Worm (Caenorhabditis elegans): ENCODE data around the gene F54D12.8.

Gene F54D12.8

DNA sequence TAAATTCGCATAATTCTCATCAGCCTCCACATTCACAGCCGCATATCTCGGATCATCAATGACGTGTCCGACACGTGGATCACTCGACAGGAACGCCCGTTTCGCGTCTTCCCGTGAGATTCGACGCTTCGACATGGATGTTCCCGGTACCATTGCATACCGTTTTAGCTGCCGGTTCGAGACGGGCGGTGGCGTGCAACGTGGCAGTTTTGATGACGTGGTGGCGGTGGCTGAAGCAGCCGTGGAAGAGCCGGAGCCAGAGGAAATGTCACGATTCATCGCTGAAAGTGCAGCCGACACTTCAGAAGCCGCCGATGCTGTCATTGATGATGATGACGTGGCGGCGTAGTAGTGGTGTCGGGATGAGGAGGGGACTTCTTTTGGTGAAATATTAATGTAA is 26.3 kb downstream of the F54D12.8 start:
- TF ChIP-seq Y5F2A.4 (GFP tag; optimal IDR thresholded peaks at IDR 0.05) (no peak), set-16 (GFP tag; IDR thresholded peaks at IDR 0.05) (peak; percentile 73), lin-13 (GFP tag; optimal IDR thresholded peaks at IDR 0.05) (no peak)

DNA sequence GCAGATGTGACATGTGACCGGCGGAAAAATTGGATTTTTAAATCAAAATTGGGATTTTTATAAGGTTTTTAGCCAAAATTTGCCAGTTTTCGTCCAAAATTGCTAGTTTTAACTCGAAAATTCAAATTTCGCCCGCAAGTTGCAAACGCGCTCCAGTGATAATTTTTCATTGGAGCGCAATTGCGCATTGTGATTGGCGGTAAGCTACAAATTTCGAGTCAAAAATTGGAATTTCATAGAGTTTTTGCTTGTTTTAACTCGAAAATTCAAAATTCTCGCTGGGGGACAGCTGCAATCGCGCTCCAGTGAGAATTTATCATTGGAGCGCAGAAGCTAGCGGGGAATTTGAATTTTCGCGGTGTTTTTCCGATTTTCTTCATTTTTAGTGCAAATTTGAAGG is 28.5 kb downstream of the F54D12.8 start:
- peak; percentile 88 for TF ChIP-seq lin-38 (GFP tag; IDR thresholded peaks at IDR 0.05)
- TF ChIP-seq lin-1 (GFP tag; IDR thresholded peaks at IDR 0.05), result no peak

DNA sequence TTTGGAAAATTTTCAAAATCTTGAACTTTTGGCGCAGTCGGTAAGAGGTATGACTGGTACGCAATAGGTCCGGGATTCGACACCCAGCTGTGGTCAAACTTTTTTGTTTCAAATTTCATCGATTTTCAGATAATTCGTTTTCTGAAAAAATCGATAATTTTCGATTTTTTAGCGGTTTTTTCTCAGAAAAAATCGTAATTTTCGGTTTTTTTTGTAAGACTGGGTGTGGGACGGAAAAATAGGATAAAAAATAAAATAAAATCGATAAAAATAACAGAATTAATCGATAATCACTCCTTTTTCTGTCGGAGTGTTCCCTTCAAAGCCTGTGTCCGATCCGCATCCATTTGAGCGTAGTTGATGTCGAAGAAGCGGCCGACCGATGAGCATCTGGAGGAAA is 29.1 kb downstream of the F54D12.8 start:
- TF ChIP-seq ceh-28 (tag; optimal IDR thresholded peaks at IDR 0.05), result peak; percentile 54
- no peak for TF ChIP-seq nhr-76 (tag; optimal IDR thresholded peaks at IDR 0.05)

DNA sequence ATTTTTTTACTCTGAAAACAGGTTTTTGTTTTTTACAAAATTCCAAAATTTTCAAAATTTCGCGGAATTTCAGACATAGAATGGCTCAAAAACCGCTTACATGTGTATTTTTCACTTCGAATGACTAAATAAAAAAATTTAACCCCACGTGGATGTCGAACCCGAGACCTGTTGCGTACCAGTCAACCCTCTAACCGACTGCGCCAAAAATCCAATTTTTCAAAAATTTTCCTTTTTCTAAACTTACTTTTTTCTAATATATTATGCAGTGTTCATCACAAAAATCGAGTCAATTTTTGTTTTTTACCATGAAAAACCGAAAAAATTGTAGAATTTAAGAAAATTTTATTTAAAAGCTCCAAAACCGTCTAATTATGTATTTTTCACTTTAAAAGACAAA is 31.9 kb downstream of the F54D12.8 start:
- TF ChIP-seq jun-1 (tag; optimal IDR thresholded peaks at IDR 0.05), result no peak

DNA sequence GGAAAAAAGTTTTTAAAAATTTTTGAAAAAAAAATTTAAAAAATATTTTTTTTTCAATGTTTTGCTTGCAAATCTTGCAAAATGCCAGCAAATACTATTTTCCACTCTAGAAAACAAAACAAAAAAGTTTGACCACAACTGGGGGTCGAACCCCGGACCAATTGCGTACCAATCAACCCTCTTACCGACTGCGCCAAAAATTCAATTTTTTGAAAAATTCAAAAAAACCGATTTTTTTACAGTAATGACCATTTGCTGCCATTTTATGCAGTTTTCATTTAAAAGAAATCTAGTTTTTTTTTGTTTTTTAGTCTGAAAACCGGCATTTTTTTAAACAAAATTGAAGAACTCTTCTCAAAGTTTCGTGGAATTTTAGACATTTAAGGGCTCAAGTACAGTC is 35.4 kb downstream of the F54D12.8 start:
- TF ChIP-seq lin-38 (GFP tag; IDR thresholded peaks at IDR 0.05), result no peak
- no peak for TF ChIP-seq hif-1 (tag; optimal IDR thresholded peaks at IDR 0.05)
- TF ChIP-seq unc-39 (tag; optimal IDR thresholded peaks at IDR 0.05), result no peak
- TF ChIP-seq ztf-11 (tag; optimal IDR thresholded peaks at IDR 0.05), result no peak
- TF ChIP-seq spr-3 (GFP tag; optimal IDR thresholded peaks at IDR 0.05), result no peak
- no peak for TF ChIP-seq lim-7 (GFP tag; IDR thresholded peaks at IDR 0.05)
- TF ChIP-seq Y75B8A.6 (GFP tag; IDR thresholded peaks at IDR 0.05), result no peak
- TF ChIP-seq sdz-12 (GFP tag; optimal IDR thresholded peaks at IDR 0.05), result no peak
- no peak for TF ChIP-seq ama-1 (optimal IDR thresholded peaks at IDR 0.05)
- no peak for TF ChIP-seq nhr-237 (tag; optimal IDR thresholded peaks at IDR 0.05)
- no peak for TF ChIP-seq mes-2 (tag; optimal IDR thresholded peaks at IDR 0.05; ENCODE audit: poor library complexity, severe bottlenecking)
- TF ChIP-seq fos-1 (tag; optimal IDR thresholded peaks at IDR 0.05), result no peak
- TF ChIP-seq mxl-3 (GFP tag; optimal IDR thresholded peaks at IDR 0.05), result no peak

DNA sequence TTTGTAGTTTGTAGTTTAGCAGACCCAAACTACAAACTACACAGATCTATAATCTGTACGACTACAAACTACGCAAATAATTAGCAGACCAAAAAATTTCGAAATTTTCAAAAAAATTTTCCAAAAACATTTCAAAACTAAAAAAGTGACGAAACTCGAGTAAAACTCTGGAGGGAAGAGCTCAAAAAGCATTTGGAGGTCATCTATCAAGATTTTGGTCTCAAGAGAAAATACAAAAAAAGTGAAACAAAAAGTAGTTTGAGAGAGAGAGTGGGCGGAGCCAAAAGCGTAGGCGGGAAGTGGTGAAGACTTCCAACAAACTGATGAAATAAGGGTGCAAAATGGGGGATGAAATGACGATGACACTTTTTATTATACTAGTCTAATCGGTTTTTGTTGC is 37.6 kb downstream of the F54D12.8 start:
- peak; percentile 18 for TF ChIP-seq aha-1 (tag)
- TF ChIP-seq unc-62 (GFP tag; optimal IDR thresholded peaks at IDR 0.05 in 1 of 2), result peak in 1 of 2 experiments; percentile 85
- TF ChIP-seq unc-62 (tag; optimal IDR thresholded peaks at IDR 0.05), result no peak
- TF ChIP-seq hmg-1.1 (GFP tag; IDR thresholded peaks at IDR 0.05), result 0 out of 2 replicates have a peak, but pooled peaks have one; percentile 33
- no peak for TF ChIP-seq F10B5.3 (tag; optimal IDR thresholded peaks at IDR 0.05)

DNA sequence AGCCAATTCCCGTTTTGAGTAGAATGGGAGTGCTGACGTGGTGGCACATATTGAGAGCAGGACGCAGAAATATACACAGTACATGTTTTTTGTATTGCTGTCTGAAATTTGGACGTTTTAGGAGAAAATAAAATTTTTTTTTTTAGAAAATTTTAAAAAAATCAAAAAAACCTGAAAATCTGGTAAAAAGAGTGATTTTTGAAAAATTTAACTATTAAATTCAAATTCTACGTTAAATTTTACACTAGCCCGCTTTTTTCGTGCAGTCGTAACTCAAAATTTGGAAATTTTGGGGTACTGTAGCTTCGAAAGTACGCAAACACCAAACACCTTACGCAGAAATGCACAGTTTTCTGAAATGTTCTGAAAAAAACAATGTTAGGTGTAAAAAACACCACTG is 39.9 kb downstream of the F54D12.8 start, which contains the start of gene C13A10.2:
TSS of gene C13A10.2 (minus strand) at position 101 of the 400 bp plus-strand sequence.
- no peak for TF ChIP-seq nhr-48 (tag; optimal IDR thresholded peaks at IDR 0.05)
- no peak for TF ChIP-seq ZK337.2 (GFP tag; IDR thresholded peaks at IDR 0.05)
- no peak for TF ChIP-seq duxl-1 (tag; optimal IDR thresholded peaks at IDR 0.05; ENCODE audit: poor library complexity)
- no peak for TF ChIP-seq saeg-2 (GFP tag; IDR thresholded peaks at IDR 0.05)
- TF ChIP-seq aha-1 (tag), result peak; percentile 12
- TF ChIP-seq lin-13 (GFP tag; optimal IDR thresholded peaks at IDR 0.05), result peak; percentile 70
- no peak for TF ChIP-seq nhr-11 (tag; optimal IDR thresholded peaks at IDR 0.05)

DNA sequence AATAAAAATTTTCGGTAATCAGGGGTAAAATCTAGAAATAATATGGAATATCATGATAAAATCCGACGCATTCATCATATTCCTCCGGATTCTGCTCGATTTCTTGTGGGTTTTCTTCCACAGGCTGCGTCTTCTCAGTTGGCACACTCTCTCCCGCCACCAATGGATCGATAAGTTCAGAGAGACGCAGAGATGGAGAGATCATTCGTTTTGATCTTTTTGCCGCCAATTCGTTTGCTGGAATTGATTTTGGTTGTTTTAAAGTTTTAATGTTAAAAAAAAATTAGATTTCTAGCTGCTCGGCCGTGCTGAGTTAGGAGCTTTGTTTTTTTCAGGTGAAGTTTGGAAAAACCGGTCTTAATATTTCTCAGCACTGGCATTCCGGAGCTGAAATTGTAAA is 40.6 kb downstream of the F54D12.8 start:
- TF ChIP-seq pqm-1 (tag; optimal IDR thresholded peaks at IDR 0.05), result no peak

Data from whole organism, L4 larva.